Fruit fly (Drosophila melanogaster): ENCODE measurements around the gene mus201.

- TF ChIP-seq pan (optimal IDR thresholded peaks at IDR 0.05) (no peak), Dll (optimal IDR thresholded peaks at IDR 0.05) (no peak), CG8478 (optimal IDR thresholded peaks at IDR 0.05) (no peak), usp (GFP tag; optimal IDR thresholded peaks at IDR 0.05) (no peak), psq (optimal IDR thresholded peaks at IDR 0.05) (no peak), EcR (GFP tag; optimal IDR thresholded peaks at IDR 0.05) (no peak)
Observed at dm6 chr2L:8418113-8418885, 19.7 kb upstream of the mus201 start.
